Worm (Caenorhabditis elegans) whole organism, young adult: ENCODE results near the gene clec-141.

Experiments used
- ceh-100 ChIP-seq: fragments of 200-800 bp; sonication (Bioruptor generic); IDR thresholded peaks from 2 replicates; pipeline ENCODE4 v1.3.6; 2022; ENCODE audit warnings: missing genetic modification reagents, missing genetic modification characterization, missing compliant biosample characterization
- ceh-91 ChIP-seq: fragments of 200-800 bp; sonication (Bioruptor generic); IDR thresholded peaks from 2 replicates; pipeline ENCODE4 v1.3.6; 2022; ENCODE audit warnings: missing genetic modification reagents, missing genetic modification characterization, missing compliant biosample characterization
- efl-1 ChIP-seq: fragments of 150-350 bp; optimal IDR thresholded peaks from 2 replicates; lab custom pipeline; 2014; ENCODE audit warnings: missing biosample characterization, missing genetic modification reagents, missing genetic modification characterization
- fkh-3 ChIP-seq: sonication (generic microtip); optimal IDR thresholded peaks from 2 replicates; lab custom pipeline; 2016; ENCODE audit warnings: mild to moderate bottlenecking, missing genetic modification characterization, missing compliant biosample characterization
- nhr-90 ChIP-seq: sonication (generic microtip); optimal IDR thresholded peaks from 2 replicates; lab custom pipeline; 2016; ENCODE audit warnings: missing genotype, mild to moderate bottlenecking, missing genetic modification characterization, missing compliant biosample characterization
- rcor-1 ChIP-seq: fragments of 200-800 bp; sonication (Bioruptor generic); IDR thresholded peaks from 2 replicates; pipeline ENCODE4 v1.3.6; 2022; ENCODE audit warnings: missing genetic modification reagents, missing genetic modification characterization, missing compliant biosample characterization
- ztf-28 ChIP-seq: fragments of 200-800 bp; sonication (Bioruptor generic); IDR thresholded peaks from 2 replicates; pipeline ENCODE4 v1.3.6; 2022; ENCODE audit warnings: missing genetic modification reagents, missing genetic modification characterization, missing compliant biosample characterization

ce11 chrII:5358137-5358745 is 49.2 kb downstream of the clec-141 start, which contains the start of the genes F09E5.11 and bmy-1:
- TF ChIP-seq ceh-91 (GFP tag; lab: Robert Waterston, UW) = peak; percentile 68
- no peak for TF ChIP-seq fkh-3
- peak; percentile 77 for TF ChIP-seq ztf-28 (GFP tag; lab: Robert Waterston, UW)
- peak; percentile 67; the same call in 1 of the 2 replicates for TF ChIP-seq rcor-1
- peak; percentile 17 for TF ChIP-seq efl-1 (GFP tag; lab: Kevin White, UChicago)
- TF ChIP-seq ceh-100 (GFP tag; lab: Robert Waterston, UW) = peak; percentile 80
- no peak for TF ChIP-seq nhr-90 (tag; lab: Kevin White, UChicago)
